Fruit fly (Drosophila melanogaster): ENCODE measurements around the gene gudu.

The gudu gene

dm6 chr2L:7376157-7376556 lies 12.2 kb upstream of the gudu start (continued):
- TF ChIP-seq CG31627 (GFP tag; optimal IDR thresholded peaks at IDR 0.05) = peak; percentile 75
- TF ChIP-seq CG34406 (GFP tag; optimal IDR thresholded peaks at IDR 0.05) = peak; percentile 45
- peak; percentile 80 for TF ChIP-seq svp (GFP tag)
- no peak for TF ChIP-seq Eip75B (GFP tag; optimal IDR thresholded peaks at IDR 0.05)
- TF ChIP-seq CG11902 (GFP tag; optimal IDR thresholded peaks at IDR 0.05) = peak; percentile 27
- no peak for TF ChIP-seq CG10669 (GFP tag; optimal IDR thresholded peaks at IDR 0.05)
- TF ChIP-seq CG3032 (tag; optimal IDR thresholded peaks at IDR 0.05) = no peak
- peak; percentile 41 for TF ChIP-seq CG8632 (GFP tag; optimal IDR thresholded peaks at IDR 0.05)
- TF ChIP-seq CG10631 (GFP tag; optimal IDR thresholded peaks at IDR 0.05) = peak; percentile 22
- TF ChIP-seq Sox14 (GFP tag; optimal IDR thresholded peaks at IDR 0.05) = peak; percentile 49
- TF ChIP-seq Ets96B (tag; optimal IDR thresholded peaks at IDR 0.05) = no peak
- no peak for TF ChIP-seq CG9139 (GFP tag; optimal IDR thresholded peaks at IDR 0.05)
- peak; percentile 67 for TF ChIP-seq cyc (GFP tag; optimal IDR thresholded peaks at IDR 0.05)
- peak; percentile 58 for TF ChIP-seq vri (GFP tag; optimal IDR thresholded peaks at IDR 0.05)
- TF ChIP-seq CG15336 (GFP tag; IDR thresholded peaks at IDR 0.05) = peak; percentile 90
- TF ChIP-seq CG16779 (tag; optimal IDR thresholded peaks at IDR 0.05) = no peak

DNA sequence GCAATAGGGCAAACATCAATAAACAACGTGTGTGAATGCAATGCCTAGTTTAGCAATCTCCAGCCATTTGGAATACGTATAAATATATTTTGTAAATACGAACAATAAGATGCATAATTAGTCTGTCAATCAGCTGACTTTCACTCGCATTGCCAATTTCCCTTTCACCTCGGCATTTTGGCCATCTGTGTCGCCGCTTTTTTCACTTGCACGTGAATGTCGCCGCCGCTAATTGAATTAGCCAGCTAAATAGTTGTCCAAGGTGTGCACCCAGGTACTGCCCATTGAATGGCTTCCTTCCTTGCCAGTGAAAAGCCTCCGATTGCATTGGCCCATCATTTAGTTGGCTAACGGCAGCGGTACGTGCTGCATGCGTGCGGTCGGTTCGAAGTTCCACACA lies 10.9 kb upstream of the gudu start, which contains the start of gene ninaC:
TSS of gene ninaC (plus strand) at position 301 of the 400 bp plus-strand sequence.
- TF ChIP-seq CG6808 (GFP tag; optimal IDR thresholded peaks at IDR 0.05) = no peak
- no peak for TF ChIP-seq topi (GFP tag; optimal IDR thresholded peaks at IDR 0.05)
- TF ChIP-seq CG3919 (GFP tag; optimal IDR thresholded peaks at IDR 0.05) = no peak

- no peak for TF ChIP-seq salr (GFP tag; optimal IDR thresholded peaks at IDR 0.05)
- no peak for TF ChIP-seq Smox (GFP tag; optimal IDR thresholded peaks at IDR 0.05)
- peak; percentile 62 for TF ChIP-seq fkh (GFP tag; optimal IDR thresholded peaks at IDR 0.05)
- no peak for TF ChIP-seq CG8632 (GFP tag; optimal IDR thresholded peaks at IDR 0.05)
- no peak for TF ChIP-seq CG8319 (GFP tag; optimal IDR thresholded peaks at IDR 0.05)
- no peak for TF ChIP-seq Hr4 (GFP tag; optimal IDR thresholded peaks at IDR 0.05)
- TF ChIP-seq CG6276 (GFP tag; optimal IDR thresholded peaks at IDR 0.05) = no peak
- no peak for TF ChIP-seq Hr39 (GFP tag; optimal IDR thresholded peaks at IDR 0.05)
- TF ChIP-seq OdsH (GFP tag; optimal IDR thresholded peaks at IDR 0.05) = no peak
Measured at dm6 chr2L:7386555-7387420, 1.5 kb upstream of the gudu start.

- TF ChIP-seq CG6792 (GFP tag; optimal IDR thresholded peaks at IDR 0.05) (peak; percentile 33), CG11762 (GFP tag; optimal IDR thresholded peaks at IDR 0.05; ENCODE audit: insufficient read depth) (no peak), svp (GFP tag) (peak; percentile 50), CG6854 (GFP tag; optimal IDR thresholded peaks at IDR 0.05) (no peak), achi (GFP tag; optimal IDR thresholded peaks at IDR 0.05) (peak; percentile 45), Blimp-1 (GFP tag; optimal IDR thresholded peaks at IDR 0.05) (no peak), CG1621 (tag; optimal IDR thresholded peaks at IDR 0.05) (no peak), lz (GFP tag; optimal IDR thresholded peaks at IDR 0.05) (peak; percentile 2), CG7368 (GFP tag; optimal IDR thresholded peaks at IDR 0.05) (peak; percentile 14), Smox (GFP tag; optimal IDR thresholded peaks at IDR 0.05) (peak; percentile 13), net (GFP tag; optimal IDR thresholded peaks at IDR 0.05) (no peak), CG3919 (GFP tag; optimal IDR thresholded peaks at IDR 0.05) (peak; percentile 43), Ets21C (GFP tag; optimal IDR thresholded peaks at IDR 0.05) (no peak), ss (GFP tag; optimal IDR thresholded peaks at IDR 0.05) (peak in 1 of 2 experiments; percentile 6), vri (GFP tag; optimal IDR thresholded peaks at IDR 0.05) (no peak), CG6808 (GFP tag; optimal IDR thresholded peaks at IDR 0.05) (no peak), CG9139 (GFP tag; optimal IDR thresholded peaks at IDR 0.05) (no peak), CG15336 (GFP tag; IDR thresholded peaks at IDR 0.05) (peak; percentile 66), CG32006 (GFP tag; optimal IDR thresholded peaks at IDR 0.05) (peak; percentile 52), CG10669 (GFP tag; optimal IDR thresholded peaks at IDR 0.05) (no peak), dsx (GFP tag; optimal IDR thresholded peaks at IDR 0.05; ENCODE audit: poor library complexity, severe bottlenecking) (peak; percentile 20), CG8319 (GFP tag; optimal IDR thresholded peaks at IDR 0.05) (no peak), spab (GFP tag; optimal IDR thresholded peaks at IDR 0.05) (no peak), Gug (GFP tag; IDR thresholded peaks at IDR 0.05) (no peak), Sox15 (GFP tag; optimal IDR thresholded peaks at IDR 0.05) (no peak), Hr38 (GFP tag; optimal IDR thresholded peaks at IDR 0.05) (no peak), Hr39 (GFP tag; optimal IDR thresholded peaks at IDR 0.05) (no peak), OdsH (GFP tag; optimal IDR thresholded peaks at IDR 0.05) (peak; percentile 45)
Measured at dm6 chr2L:7395813-7396212, 7.5 kb downstream of the gudu start.

All from whole organism, prepupa.